Fruit fly (Drosophila melanogaster) whole organism, prepupa: ENCODE measurements around the gene Exo84.

Experiments
- Blimp-1 ChIP-seq: fragments of 200-800 bp; sonication (Bioruptor generic); optimal IDR thresholded peaks from 3 replicates; lab custom pipeline; 2017; ENCODE audit warnings: missing biosample characterization, missing genetic modification characterization, mild to moderate bottlenecking, moderate library complexity, missing genetic modification reagents
- CG10631 ChIP-seq: fragments of 200-800 bp; sonication (Bioruptor generic); optimal IDR thresholded peaks from 2 replicates; lab custom pipeline; 2016; ENCODE audit warnings: missing biosample characterization, missing genetic modification characterization
- CG11762 ChIP-seq: fragments of 200-800 bp; sonication (Bioruptor generic); optimal IDR thresholded peaks from 3 replicates; lab custom pipeline; 2016; ENCODE audit warnings: missing biosample characterization, missing genetic modification characterization; ENCODE audit not compliant: insufficient read depth
- CG11902 ChIP-seq: fragments of 200-800 bp; sonication (Bioruptor generic); optimal IDR thresholded peaks from 3 replicates; lab custom pipeline; 2016; ENCODE audit warnings: missing biosample characterization, missing genetic modification characterization
- CG15336 ChIP-seq: fragments of 200-800 bp; sonication (Bioruptor generic); IDR thresholded peaks from 2 replicates; pipeline ENCODE4 v1.3.6; 2022; ENCODE audit warnings: missing biosample characterization, missing genetic modification characterization
- CG3032 ChIP-seq: fragments of 200-800 bp; optimal IDR thresholded peaks from 2 replicates; lab custom pipeline; 2019; ENCODE audit warnings: missing biosample characterization, mild to moderate bottlenecking, missing genetic modification characterization, moderate library complexity
- CG31627 ChIP-seq: fragments of 200-800 bp; sonication (Bioruptor generic); optimal IDR thresholded peaks from 3 replicates; lab custom pipeline; 2016; ENCODE audit warnings: missing biosample characterization, missing genetic modification characterization
- CG34406 ChIP-seq: fragments of 200-800 bp; sonication (Bioruptor generic); optimal IDR thresholded peaks from 3 replicates; lab custom pipeline; 2016; ENCODE audit warnings: missing biosample characterization, missing genetic modification characterization
- CG3919 ChIP-seq: fragments of 200-800 bp; sonication (Bioruptor generic); optimal IDR thresholded peaks from 3 replicates; lab custom pipeline; 2016; ENCODE audit warnings: missing biosample characterization, missing genetic modification characterization
- CG4318 ChIP-seq: fragments of 200-800 bp; sonication (Bioruptor generic); optimal IDR thresholded peaks from 3 replicates; lab custom pipeline; 2017; ENCODE audit warnings: missing biosample characterization, mild to moderate bottlenecking, missing genetic modification characterization
- CG6163 ChIP-seq: fragments of 200-800 bp; sonication (Bioruptor generic); IDR thresholded peaks from 3 replicates; pipeline ENCODE4 v1.3.6; 2022; ENCODE audit warnings: missing biosample characterization, missing genetic modification characterization
- CG6276 ChIP-seq: fragments of 200-800 bp; sonication (Bioruptor generic); optimal IDR thresholded peaks from 2 replicates; lab custom pipeline; 2017; ENCODE audit warnings: missing biosample characterization, mild to moderate bottlenecking, missing genetic modification characterization
- CG6808 ChIP-seq: fragments of 200-800 bp; sonication (Bioruptor generic); optimal IDR thresholded peaks from 3 replicates; lab custom pipeline; 2017; ENCODE audit warnings: missing biosample characterization, missing genetic modification characterization, mild to moderate bottlenecking, moderate library complexity, missing genetic modification reagents
- CG6854 ChIP-seq: fragments of 200-800 bp; sonication (Bioruptor generic); optimal IDR thresholded peaks from 2 replicates; lab custom pipeline; 2017; ENCODE audit warnings: missing biosample characterization, mild to moderate bottlenecking, missing genetic modification characterization
- CG7368 ChIP-seq: fragments of 200-800 bp; sonication (Bioruptor generic); optimal IDR thresholded peaks from 3 replicates; lab custom pipeline; 2016; ENCODE audit warnings: missing biosample characterization, missing genetic modification characterization
- CG8119 ChIP-seq: fragments of 200-800 bp; sonication (Bioruptor generic); IDR thresholded peaks from 3 replicates; pipeline ENCODE4 v1.3.6; 2022; ENCODE audit warnings: missing biosample characterization, missing genetic modification characterization
- CG8632 ChIP-seq: fragments of 200-800 bp; sonication (Bioruptor generic); optimal IDR thresholded peaks from 3 replicates; lab custom pipeline; 2016; ENCODE audit warnings: missing biosample characterization, missing genetic modification characterization
- CG9139 ChIP-seq: fragments of 200-800 bp; sonication (Bioruptor generic); optimal IDR thresholded peaks from 3 replicates; lab custom pipeline; 2017; ENCODE audit warnings: missing biosample characterization, mild to moderate bottlenecking, missing genetic modification characterization
- Ets96B ChIP-seq: fragments of 200-800 bp; optimal IDR thresholded peaks from 2 replicates; lab custom pipeline; 2019; ENCODE audit warnings: missing biosample characterization, mild to moderate bottlenecking, missing genetic modification characterization, moderate library complexity
- Gug ChIP-seq: fragments of 200-800 bp; sonication (Bioruptor generic); IDR thresholded peaks from 2 replicates; pipeline ENCODE4 v1.3.6; 2022; ENCODE audit warnings: missing biosample characterization, missing genetic modification characterization
- Hr38 ChIP-seq: sonication (Bioruptor generic); optimal IDR thresholded peaks from 2 replicates; lab custom pipeline; 2016; ENCODE audit warnings: missing biosample characterization, missing genetic modification characterization
- Hr4 ChIP-seq: fragments of 200-800 bp; sonication (Bioruptor generic); optimal IDR thresholded peaks from 3 replicates; lab custom pipeline; 2016; ENCODE audit warnings: missing biosample characterization, missing genetic modification characterization
- Met ChIP-seq: fragments of 200-800 bp; sonication (Bioruptor generic); optimal IDR thresholded peaks from 3 replicates; lab custom pipeline; 2016; ENCODE audit warnings: missing biosample characterization, missing genetic modification characterization
- OdsH ChIP-seq: fragments of 200-800 bp; sonication (Bioruptor generic); optimal IDR thresholded peaks from 3 replicates; lab custom pipeline; 2016; ENCODE audit warnings: missing biosample characterization, missing genetic modification characterization
- Sox102F ChIP-seq: fragments of 200-800 bp; sonication (Bioruptor generic); optimal IDR thresholded peaks from 2 replicates; lab custom pipeline; 2016; ENCODE audit warnings: missing biosample characterization, mild to moderate bottlenecking, missing genetic modification characterization
- Sox15 ChIP-seq: fragments of 200-800 bp; sonication (Bioruptor generic); optimal IDR thresholded peaks from 3 replicates; lab custom pipeline; 2016; ENCODE audit warnings: missing biosample characterization, missing genetic modification characterization
- acj6 ChIP-seq: fragments of 200-800 bp; sonication (Bioruptor generic); optimal IDR thresholded peaks from 3 replicates; lab custom pipeline; 2016; ENCODE audit warnings: missing biosample characterization, missing genetic modification characterization
- dsx ChIP-seq: fragments of 200-800 bp; optimal IDR thresholded peaks from 3 replicates; lab custom pipeline; 2019; ENCODE audit warnings: missing biosample characterization, mild to moderate bottlenecking, missing genetic modification characterization, moderate library complexity; ENCODE audit not compliant: poor library complexity, severe bottlenecking
- eg ChIP-seq: fragments of 200-800 bp; sonication (Bioruptor generic); IDR thresholded peaks from 3 replicates; pipeline ENCODE4 v1.3.6; 2022; ENCODE audit warnings: missing biosample characterization, missing genetic modification characterization
- esn ChIP-seq: fragments of 200-800 bp; sonication (Bioruptor generic); optimal IDR thresholded peaks from 2 replicates; lab custom pipeline; 2016; ENCODE audit warnings: missing biosample characterization, mild to moderate bottlenecking, missing genetic modification characterization, moderate library complexity
- fd85E ChIP-seq: fragments of 200-800 bp; sonication (Bioruptor generic); optimal IDR thresholded peaks from 3 replicates; lab custom pipeline; 2016; ENCODE audit warnings: missing biosample characterization, missing genetic modification characterization
- fkh ChIP-seq: fragments of 200-800 bp; sonication (Bioruptor generic); optimal IDR thresholded peaks from 3 replicates; lab custom pipeline; 2017; ENCODE audit warnings: missing biosample characterization, mild to moderate bottlenecking, missing genetic modification characterization, moderate library complexity
- lz ChIP-seq: fragments of 200-800 bp; sonication (Bioruptor generic); optimal IDR thresholded peaks from 3 replicates; lab custom pipeline; 2016; ENCODE audit warnings: missing biosample characterization, missing genetic modification characterization
- net ChIP-seq: fragments of 200-800 bp; sonication (Bioruptor generic); optimal IDR thresholded peaks from 3 replicates; lab custom pipeline; 2016; ENCODE audit warnings: missing biosample characterization, missing genetic modification characterization
- pdm3 ChIP-seq: fragments of 200-800 bp; sonication (Bioruptor generic); optimal IDR thresholded peaks from 3 replicates; lab custom pipeline; 2016; ENCODE audit warnings: missing biosample characterization, missing genetic modification characterization
- salr ChIP-seq, 2 experiments: fragments of 200-800 bp; sonication (Bioruptor generic); optimal IDR thresholded peaks; 3 replicates each; lab custom pipeline; 2016 to 2018; ENCODE audit warnings: missing biosample characterization in 2 of 2, missing genetic modification characterization in 2 of 2, mild to moderate bottlenecking in 1 of 2
- svp ChIP-seq: fragments of 200-800 bp; sonication (Bioruptor generic); peaks from one replicate; lab custom pipeline; 2016; ENCODE audit warnings: missing biosample characterization, missing genetic modification characterization
- topi ChIP-seq: fragments of 200-800 bp; sonication (Bioruptor generic); optimal IDR thresholded peaks from 3 replicates; lab custom pipeline; 2016; ENCODE audit warnings: missing biosample characterization, missing genetic modification characterization

Gene Exo84

dm6 chr3R:26002570-26003332, 49.3 kb downstream of the Exo84 start (continued):
- TF ChIP-seq CG6808 (no peak), Blimp-1 (peak; percentile 50), CG3032 (tag; lab: Kevin White, UChicago) (no peak), Hr4 (GFP tag; lab: Kevin White, UChicago) (no peak), CG34406 (GFP tag; lab: Kevin White, UChicago) (no peak), CG3919 (GFP tag; lab: Kevin White, UChicago) (no peak), topi (GFP tag; lab: Kevin White, UChicago) (no peak), OdsH (GFP tag; lab: Kevin White, UChicago) (no peak), Hr38 (GFP tag; lab: Kevin White, UChicago) (no peak), salr (GFP tag; optimal IDR thresholded peaks at IDR 0.05; lab: Kevin White, UChicago) (no peak), CG11902 (GFP tag; lab: Kevin White, UChicago) (no peak), CG8632 (GFP tag; lab: Kevin White, UChicago) (no peak), Gug (GFP tag; lab: Robert Waterston, UW) (no peak; the same call in 1 of the 2 replicates), eg (GFP tag; lab: Robert Waterston, UW) (no peak), Met (peak; percentile 43), CG8119 (GFP tag; lab: Robert Waterston, UW) (no peak), fd85E (GFP tag; lab: Kevin White, UChicago) (no peak), dsx (peak; percentile 99), lz (GFP tag; lab: Kevin White, UChicago) (no peak), CG9139 (GFP tag; lab: Kevin White, UChicago) (no peak), CG10631 (GFP tag; lab: Kevin White, UChicago) (no peak), esn (no peak), CG11762 (no peak), Ets96B (no peak), acj6 (GFP tag; lab: Kevin White, UChicago) (no peak), svp (GFP tag; lab: Kevin White, UChicago) (peak; percentile 9), CG7368 (GFP tag; lab: Kevin White, UChicago) (no peak), pdm3 (GFP tag; lab: Kevin White, UChicago) (no peak), CG6276 (peak; percentile 4), CG6163 (no peak; the same call in 2 of the 3 replicates), CG6854 (GFP tag; lab: Kevin White, UChicago) (peak; percentile 36), fkh (GFP tag; lab: Kevin White, UChicago) (peak; percentile 27)

- TF ChIP-seq Gug (GFP tag; lab: Robert Waterston, UW) (no peak), eg (GFP tag; lab: Robert Waterston, UW) (no peak), CG15336 (no peak), CG31627 (GFP tag; lab: Kevin White, UChicago) (no peak), Sox102F (GFP tag; lab: Kevin White, UChicago) (no peak), Hr4 (GFP tag; lab: Kevin White, UChicago) (no peak), net (GFP tag; lab: Kevin White, UChicago) (no peak), CG10631 (GFP tag; lab: Kevin White, UChicago) (no peak), Hr38 (GFP tag; lab: Kevin White, UChicago) (no peak), CG7368 (GFP tag; lab: Kevin White, UChicago) (no peak), CG4318 (no peak), Sox15 (GFP tag; lab: Kevin White, UChicago) (no peak), salr (GFP tag; optimal IDR thresholded peaks at IDR 0.05; lab: Kevin White, UChicago) (no peak)
These were observed 50.0 kb downstream of the Exo84 start for dm6 chr3R:26002039-26002438.
